Fruit fly (Drosophila melanogaster) whole organism, prepupa: ENCODE measurements around the gene CG15696.
A peak's percentile ranks its signal among the peaks of the same experiment; 100 is the strongest.

Source experiments
- Blimp-1 ChIP-seq: fragments of 200-800 bp; sonication (Bioruptor generic); optimal IDR thresholded peaks from 3 replicates; lab custom pipeline; 2017; ENCODE audit warnings: missing biosample characterization, missing genetic modification characterization, mild to moderate bottlenecking, moderate library complexity, missing genetic modification reagents
- CG10631 ChIP-seq: fragments of 200-800 bp; sonication (Bioruptor generic); optimal IDR thresholded peaks from 2 replicates; lab custom pipeline; 2016; ENCODE audit warnings: missing biosample characterization, missing genetic modification characterization
- CG10669 ChIP-seq: fragments of 200-800 bp; sonication (Bioruptor generic); optimal IDR thresholded peaks from 3 replicates; lab custom pipeline; 2018; ENCODE audit warnings: missing biosample characterization, mild to moderate bottlenecking, missing genetic modification characterization, moderate library complexity
- CG11294 ChIP-seq: fragments of 200-800 bp; sonication (Bioruptor generic); IDR thresholded peaks from 2 replicates; pipeline ENCODE4 v1.3.6; 2022; ENCODE audit warnings: missing biosample characterization, missing genetic modification characterization
- CG11762 ChIP-seq: fragments of 200-800 bp; sonication (Bioruptor generic); optimal IDR thresholded peaks from 3 replicates; lab custom pipeline; 2016; ENCODE audit warnings: missing biosample characterization, missing genetic modification characterization; ENCODE audit not compliant: insufficient read depth
- CG11902 ChIP-seq: fragments of 200-800 bp; sonication (Bioruptor generic); optimal IDR thresholded peaks from 3 replicates; lab custom pipeline; 2016; ENCODE audit warnings: missing biosample characterization, missing genetic modification characterization
- CG15336 ChIP-seq: fragments of 200-800 bp; sonication (Bioruptor generic); IDR thresholded peaks from 2 replicates; pipeline ENCODE4 v1.3.6; 2022; ENCODE audit warnings: missing biosample characterization, missing genetic modification characterization
- CG1621 ChIP-seq: fragments of 200-800 bp; sonication (Bioruptor generic); optimal IDR thresholded peaks from 3 replicates; lab custom pipeline; 2018; ENCODE audit warnings: missing biosample characterization, mild to moderate bottlenecking, missing genetic modification characterization
- CG16779 ChIP-seq: fragments of 200-800 bp; sonication (Bioruptor generic); optimal IDR thresholded peaks from 3 replicates; lab custom pipeline; 2017; ENCODE audit warnings: missing biosample characterization, mild to moderate bottlenecking, missing genetic modification characterization
- CG3032 ChIP-seq: fragments of 200-800 bp; optimal IDR thresholded peaks from 2 replicates; lab custom pipeline; 2019; ENCODE audit warnings: missing biosample characterization, mild to moderate bottlenecking, missing genetic modification characterization, moderate library complexity
- CG31627 ChIP-seq: fragments of 200-800 bp; sonication (Bioruptor generic); optimal IDR thresholded peaks from 3 replicates; lab custom pipeline; 2016; ENCODE audit warnings: missing biosample characterization, missing genetic modification characterization
- CG32006 ChIP-seq: fragments of 200-800 bp; sonication (Bioruptor generic); optimal IDR thresholded peaks from 3 replicates; lab custom pipeline; 2017; ENCODE audit warnings: missing biosample characterization, mild to moderate bottlenecking, missing genetic modification characterization
- CG34406 ChIP-seq: fragments of 200-800 bp; sonication (Bioruptor generic); optimal IDR thresholded peaks from 3 replicates; lab custom pipeline; 2016; ENCODE audit warnings: missing biosample characterization, missing genetic modification characterization
- CG3919 ChIP-seq: fragments of 200-800 bp; sonication (Bioruptor generic); optimal IDR thresholded peaks from 3 replicates; lab custom pipeline; 2016; ENCODE audit warnings: missing biosample characterization, missing genetic modification characterization
- CG4318 ChIP-seq: fragments of 200-800 bp; sonication (Bioruptor generic); optimal IDR thresholded peaks from 3 replicates; lab custom pipeline; 2017; ENCODE audit warnings: missing biosample characterization, mild to moderate bottlenecking, missing genetic modification characterization
- CG6276 ChIP-seq: fragments of 200-800 bp; sonication (Bioruptor generic); optimal IDR thresholded peaks from 2 replicates; lab custom pipeline; 2017; ENCODE audit warnings: missing biosample characterization, mild to moderate bottlenecking, missing genetic modification characterization
- CG6792 ChIP-seq: fragments of 200-800 bp; sonication (Bioruptor generic); optimal IDR thresholded peaks from 3 replicates; lab custom pipeline; 2016; ENCODE audit warnings: missing biosample characterization, missing genetic modification characterization
- CG6808 ChIP-seq: fragments of 200-800 bp; sonication (Bioruptor generic); optimal IDR thresholded peaks from 3 replicates; lab custom pipeline; 2017; ENCODE audit warnings: missing biosample characterization, missing genetic modification characterization, mild to moderate bottlenecking, moderate library complexity, missing genetic modification reagents
- CG7368 ChIP-seq: fragments of 200-800 bp; sonication (Bioruptor generic); optimal IDR thresholded peaks from 3 replicates; lab custom pipeline; 2016; ENCODE audit warnings: missing biosample characterization, missing genetic modification characterization
- CG8119 ChIP-seq: fragments of 200-800 bp; sonication (Bioruptor generic); IDR thresholded peaks from 3 replicates; pipeline ENCODE4 v1.3.6; 2022; ENCODE audit warnings: missing biosample characterization, missing genetic modification characterization
- CG8632 ChIP-seq: fragments of 200-800 bp; sonication (Bioruptor generic); optimal IDR thresholded peaks from 3 replicates; lab custom pipeline; 2016; ENCODE audit warnings: missing biosample characterization, missing genetic modification characterization
- CG9139 ChIP-seq: fragments of 200-800 bp; sonication (Bioruptor generic); optimal IDR thresholded peaks from 3 replicates; lab custom pipeline; 2017; ENCODE audit warnings: missing biosample characterization, mild to moderate bottlenecking, missing genetic modification characterization
- Eip75B ChIP-seq: fragments of 200-800 bp; sonication (Bioruptor generic); optimal IDR thresholded peaks from 3 replicates; lab custom pipeline; 2016; ENCODE audit warnings: missing biosample characterization, missing genetic modification characterization
- Eip78C ChIP-seq: fragments of 200-800 bp; sonication (Bioruptor generic); peaks from one replicate; lab custom pipeline; 2016; ENCODE audit warnings: missing biosample characterization, missing genetic modification characterization
- Eip93F ChIP-seq: fragments of 200-800 bp; sonication (Bioruptor generic); optimal IDR thresholded peaks from 2 replicates; lab custom pipeline; 2016; ENCODE audit warnings: missing biosample characterization, mild to moderate bottlenecking, missing genetic modification characterization
- Ets21C ChIP-seq: fragments of 200-800 bp; sonication (Bioruptor generic); optimal IDR thresholded peaks from 3 replicates; lab custom pipeline; 2016; ENCODE audit warnings: missing biosample characterization, missing genetic modification characterization
- Ets96B ChIP-seq: fragments of 200-800 bp; optimal IDR thresholded peaks from 2 replicates; lab custom pipeline; 2019; ENCODE audit warnings: missing biosample characterization, mild to moderate bottlenecking, missing genetic modification characterization, moderate library complexity
- Gug ChIP-seq: fragments of 200-800 bp; sonication (Bioruptor generic); IDR thresholded peaks from 2 replicates; pipeline ENCODE4 v1.3.6; 2022; ENCODE audit warnings: missing biosample characterization, missing genetic modification characterization
- Hr38 ChIP-seq: sonication (Bioruptor generic); optimal IDR thresholded peaks from 2 replicates; lab custom pipeline; 2016; ENCODE audit warnings: missing biosample characterization, missing genetic modification characterization
- Hr39 ChIP-seq: fragments of 200-800 bp; sonication (Bioruptor generic); optimal IDR thresholded peaks from 2 replicates; lab custom pipeline; 2016; ENCODE audit warnings: missing biosample characterization, missing genetic modification characterization
- Hr4 ChIP-seq: fragments of 200-800 bp; sonication (Bioruptor generic); optimal IDR thresholded peaks from 3 replicates; lab custom pipeline; 2016; ENCODE audit warnings: missing biosample characterization, missing genetic modification characterization
- Met ChIP-seq: fragments of 200-800 bp; sonication (Bioruptor generic); optimal IDR thresholded peaks from 3 replicates; lab custom pipeline; 2016; ENCODE audit warnings: missing biosample characterization, missing genetic modification characterization
- Smox ChIP-seq: fragments of 200-800 bp; sonication (Bioruptor generic); optimal IDR thresholded peaks from 3 replicates; lab custom pipeline; 2016; ENCODE audit warnings: missing biosample characterization, missing genetic modification characterization
- Sox102F ChIP-seq: fragments of 200-800 bp; sonication (Bioruptor generic); optimal IDR thresholded peaks from 2 replicates; lab custom pipeline; 2016; ENCODE audit warnings: missing biosample characterization, mild to moderate bottlenecking, missing genetic modification characterization
- Sox15 ChIP-seq: fragments of 200-800 bp; sonication (Bioruptor generic); optimal IDR thresholded peaks from 3 replicates; lab custom pipeline; 2016; ENCODE audit warnings: missing biosample characterization, missing genetic modification characterization
- acj6 ChIP-seq: fragments of 200-800 bp; sonication (Bioruptor generic); optimal IDR thresholded peaks from 3 replicates; lab custom pipeline; 2016; ENCODE audit warnings: missing biosample characterization, missing genetic modification characterization
- cyc ChIP-seq: fragments of 200-800 bp; sonication (Bioruptor generic); optimal IDR thresholded peaks from 3 replicates; lab custom pipeline; 2016; ENCODE audit warnings: missing biosample characterization, missing genetic modification characterization
- dsx ChIP-seq: fragments of 200-800 bp; optimal IDR thresholded peaks from 3 replicates; lab custom pipeline; 2019; ENCODE audit warnings: missing biosample characterization, mild to moderate bottlenecking, missing genetic modification characterization, moderate library complexity; ENCODE audit not compliant: poor library complexity, severe bottlenecking
- esn ChIP-seq: fragments of 200-800 bp; sonication (Bioruptor generic); optimal IDR thresholded peaks from 2 replicates; lab custom pipeline; 2016; ENCODE audit warnings: missing biosample characterization, mild to moderate bottlenecking, missing genetic modification characterization, moderate library complexity
- fd59A ChIP-seq: fragments of 200-800 bp; sonication (Bioruptor generic); optimal IDR thresholded peaks from 2 replicates; lab custom pipeline; 2017; ENCODE audit warnings: missing biosample characterization, mild to moderate bottlenecking, missing genetic modification characterization, missing genetic modification reagents
- fd85E ChIP-seq: fragments of 200-800 bp; sonication (Bioruptor generic); optimal IDR thresholded peaks from 3 replicates; lab custom pipeline; 2016; ENCODE audit warnings: missing biosample characterization, missing genetic modification characterization
- fkh ChIP-seq: fragments of 200-800 bp; sonication (Bioruptor generic); optimal IDR thresholded peaks from 3 replicates; lab custom pipeline; 2017; ENCODE audit warnings: missing biosample characterization, mild to moderate bottlenecking, missing genetic modification characterization, moderate library complexity
- lz ChIP-seq: fragments of 200-800 bp; sonication (Bioruptor generic); optimal IDR thresholded peaks from 3 replicates; lab custom pipeline; 2016; ENCODE audit warnings: missing biosample characterization, missing genetic modification characterization
- pdm3 ChIP-seq: fragments of 200-800 bp; sonication (Bioruptor generic); optimal IDR thresholded peaks from 3 replicates; lab custom pipeline; 2016; ENCODE audit warnings: missing biosample characterization, missing genetic modification characterization
- salr ChIP-seq, 2 experiments: fragments of 200-800 bp; sonication (Bioruptor generic); optimal IDR thresholded peaks; 3 replicates each; lab custom pipeline; 2016 to 2018; ENCODE audit warnings: missing biosample characterization in 2 of 2, missing genetic modification characterization in 2 of 2, mild to moderate bottlenecking in 1 of 2
- spab ChIP-seq: fragments of 200-800 bp; sonication (Bioruptor generic); optimal IDR thresholded peaks from 2 replicates; lab custom pipeline; 2017; ENCODE audit warnings: missing biosample characterization, mild to moderate bottlenecking, missing genetic modification characterization, missing genetic modification reagents
- topi ChIP-seq: fragments of 200-800 bp; sonication (Bioruptor generic); optimal IDR thresholded peaks from 3 replicates; lab custom pipeline; 2016; ENCODE audit warnings: missing biosample characterization, missing genetic modification characterization
- vri ChIP-seq: fragments of 200-800 bp; sonication (Bioruptor generic); optimal IDR thresholded peaks from 3 replicates; lab custom pipeline; 2016; ENCODE audit warnings: missing biosample characterization, mild to moderate bottlenecking, missing genetic modification characterization

The CG15696 gene

dm6 chr3R:20818689-20819088, 28.2 kb upstream of the CG15696 start, which contains the start of gene CG17270:
CG17270 (minus strand) TSS chr3R:20818929.
- TF ChIP-seq Ets21C (GFP tag; lab: Kevin White, UChicago) (no peak), CG34406 (no peak), fkh (GFP tag; lab: Kevin White, UChicago) (no peak), Smox (GFP tag; lab: Kevin White, UChicago) (no peak), CG10669 (no peak), Eip93F (GFP tag; lab: Kevin White, UChicago) (no peak), CG3919 (GFP tag; lab: Kevin White, UChicago) (no peak), Eip78C (no peak), CG15336 (GFP tag; lab: Robert Waterston, UW) (no peak), CG32006 (GFP tag; lab: Kevin White, UChicago) (no peak), Hr4 (GFP tag; lab: Kevin White, UChicago) (no peak), CG6792 (GFP tag; lab: Kevin White, UChicago) (no peak), pdm3 (GFP tag; lab: Kevin White, UChicago) (no peak), Blimp-1 (no peak), CG10631 (no peak), lz (GFP tag; lab: Kevin White, UChicago) (no peak), Sox15 (GFP tag; lab: Kevin White, UChicago) (no peak)

- no peak for TF ChIP-seq fd59A (GFP tag; lab: Kevin White, UChicago)
- TF ChIP-seq CG3032 (tag; lab: Kevin White, UChicago) = peak; percentile 77
- peak; percentile 32 for TF ChIP-seq Eip93F (GFP tag; lab: Kevin White, UChicago)
- peak; percentile 75 for TF ChIP-seq CG1621 (tag; lab: Kevin White, UChicago)
- TF ChIP-seq fkh (GFP tag; lab: Kevin White, UChicago) = no peak
- no peak for TF ChIP-seq CG8632 (GFP tag; lab: Kevin White, UChicago)
- TF ChIP-seq Ets96B (tag; lab: Kevin White, UChicago) = peak; percentile 75
- peak; percentile 78 for TF ChIP-seq CG34406
- peak; percentile 74 for TF ChIP-seq CG11762 (GFP tag; lab: Kevin White, UChicago)
- TF ChIP-seq CG11294 (GFP tag; lab: Robert Waterston, UW) = peak; percentile 83; the same call in 1 of the 2 replicates
- peak; percentile 87 for TF ChIP-seq lz (GFP tag; lab: Kevin White, UChicago)
- TF ChIP-seq Hr39 = peak; percentile 92
- peak; percentile 73 for TF ChIP-seq CG8119 (GFP tag; lab: Robert Waterston, UW)
- no peak for TF ChIP-seq CG32006 (GFP tag; lab: Kevin White, UChicago)
- TF ChIP-seq Met (GFP tag; lab: Kevin White, UChicago) = peak; percentile 90
- TF ChIP-seq CG7368 (GFP tag; lab: Kevin White, UChicago) = peak; percentile 79
- peak; percentile 58 for TF ChIP-seq CG10669
- TF ChIP-seq salr (GFP tag; optimal IDR thresholded peaks at IDR 0.05; lab: Kevin White, UChicago) = peak in 1 of 2 experiments; percentile 76
- TF ChIP-seq CG11902 (GFP tag; lab: Kevin White, UChicago) = peak; percentile 80
- peak; percentile 91 for TF ChIP-seq Hr4 (GFP tag; lab: Kevin White, UChicago)
- no peak for TF ChIP-seq dsx (GFP tag; lab: Kevin White, UChicago)
- no peak for TF ChIP-seq vri (GFP tag; lab: Kevin White, UChicago)
- TF ChIP-seq CG16779 (tag; lab: Kevin White, UChicago) = peak; percentile 31
- TF ChIP-seq CG6808 = peak; percentile 63
- TF ChIP-seq Sox102F (GFP tag; lab: Kevin White, UChicago) = peak; percentile 84
- TF ChIP-seq CG9139 = peak; percentile 11
- peak; percentile 93 for TF ChIP-seq CG31627 (GFP tag; lab: Kevin White, UChicago)
- TF ChIP-seq fd85E (GFP tag; lab: Kevin White, UChicago) = peak; percentile 70
- peak; percentile 87 for TF ChIP-seq cyc
- TF ChIP-seq esn = peak; percentile 90
- peak; percentile 90 for TF ChIP-seq Eip78C
- peak; percentile 91 for TF ChIP-seq Eip75B
- TF ChIP-seq Sox15 (GFP tag; lab: Kevin White, UChicago) = peak; percentile 87
- TF ChIP-seq spab (GFP tag; lab: Kevin White, UChicago) = no peak
- TF ChIP-seq CG3919 (GFP tag; lab: Kevin White, UChicago) = peak; percentile 85
- peak; percentile 82 for TF ChIP-seq CG4318 (GFP tag; lab: Kevin White, UChicago)
- TF ChIP-seq acj6 (GFP tag; lab: Kevin White, UChicago) = peak; percentile 92
- TF ChIP-seq CG6276 (GFP tag; lab: Kevin White, UChicago) = no peak
- TF ChIP-seq topi (GFP tag; lab: Kevin White, UChicago) = peak; percentile 85
- peak; percentile 80 for TF ChIP-seq Hr38 (GFP tag; lab: Kevin White, UChicago)
- peak; percentile 87 for TF ChIP-seq Gug (GFP tag; lab: Robert Waterston, UW)
Observed at dm6 chr3R:20821815-20822375, 25.0 kb upstream of the CG15696 start, which contains the start of the genes CG17271 and RpS20. CG17271 (minus strand) TSS chr3R:20821848. RpS20 (plus strand) TSS chr3R:20822181.
